Worm (Caenorhabditis elegans) whole organism, late embryonic: ENCODE data around the gene C15F1.5.
"Not testable (repeated sequence)": the region's sequence is repeated elsewhere in the genome, so short reads cannot be mapped to it uniquely, and the experiment has no call there.

ENCODE experiments used
- C08G9.2 ChIP-seq: sonication (generic microtip); optimal IDR thresholded peaks from 2 replicates; lab custom pipeline; 2016; ENCODE audit warnings: mild to moderate bottlenecking, missing genetic modification characterization, moderate library complexity, missing compliant biosample characterization
- K02D7.2 ChIP-seq: sonication (generic microtip); optimal IDR thresholded peaks from 2 replicates; lab custom pipeline; 2017; ENCODE audit warnings: mild to moderate bottlenecking, missing genetic modification characterization, missing compliant biosample characterization
- T23F11.4 ChIP-seq: fragments of 200-800 bp; sonication (Bioruptor generic); optimal IDR thresholded peaks from 2 replicates; lab custom pipeline; 2018; ENCODE audit warnings: mild to moderate bottlenecking, missing genetic modification characterization, missing compliant biosample characterization
- Y22D7AL.16 ChIP-seq: sonication (generic microtip); optimal IDR thresholded peaks from 2 replicates; lab custom pipeline; 2016; ENCODE audit warnings: missing genetic modification characterization, missing compliant biosample characterization
- ahr-1 ChIP-seq: sonication (generic microtip); optimal IDR thresholded peaks from 2 replicates; lab custom pipeline; 2016; ENCODE audit warnings: missing genetic modification characterization, missing compliant biosample characterization
- ceh-22 ChIP-seq: sonication (generic microtip); optimal IDR thresholded peaks from 2 replicates; lab custom pipeline; 2017; ENCODE audit warnings: missing biosample characterization, missing genetic modification characterization
- ceh-24 ChIP-seq: sonication (generic microtip); optimal IDR thresholded peaks from 2 replicates; lab custom pipeline; 2016; ENCODE audit warnings: mild to moderate bottlenecking, missing genetic modification characterization, missing compliant biosample characterization
- ceh-45 ChIP-seq: fragments of 200-800 bp; sonication (Bioruptor generic); IDR thresholded peaks from 2 replicates; pipeline ENCODE4 v1.3.6; 2022; ENCODE audit warnings: missing genetic modification reagents, missing genetic modification characterization, missing compliant biosample characterization
- ceh-48 ChIP-seq: sonication (generic microtip); optimal IDR thresholded peaks from 2 replicates; lab custom pipeline; 2016; ENCODE audit warnings: missing genetic modification characterization, inconsistent platforms, missing compliant biosample characterization
- dmd-4 ChIP-seq: sonication (generic microtip); optimal IDR thresholded peaks from 2 replicates; lab custom pipeline; 2016; ENCODE audit warnings: borderline replicate concordance, missing genetic modification characterization, missing compliant biosample characterization
- dve-1 ChIP-seq: sonication (generic microtip); optimal IDR thresholded peaks from 2 replicates; lab custom pipeline; 2017; ENCODE audit warnings: antibody characterized with exemption, mild to moderate bottlenecking, missing genetic modification characterization, missing compliant biosample characterization
- elt-2 ChIP-seq: sonication (generic microtip); optimal IDR thresholded peaks from 2 replicates; lab custom pipeline; 2016; ENCODE audit warnings: missing genetic modification reagents, missing genetic modification characterization, missing compliant biosample characterization
- eyg-1 ChIP-seq: sonication (generic microtip); optimal IDR thresholded peaks from 2 replicates; lab custom pipeline; 2016; ENCODE audit warnings: missing genotype, missing genetic modification characterization, missing compliant biosample characterization
- hlh-13 ChIP-seq: fragments of 200-800 bp; sonication (Bioruptor generic); optimal IDR thresholded peaks from 2 replicates; lab custom pipeline; 2018; ENCODE audit warnings: mild to moderate bottlenecking, missing genetic modification characterization, missing compliant biosample characterization
- hlh-30 ChIP-seq: sonication (generic microtip); optimal IDR thresholded peaks from 2 replicates; lab custom pipeline; 2017; ENCODE audit warnings: antibody characterized with exemption, missing genetic modification characterization, missing compliant biosample characterization; ENCODE audit not compliant: insufficient read depth
- lim-6 ChIP-seq: sonication (generic microtip); optimal IDR thresholded peaks from 2 replicates; lab custom pipeline; 2016; ENCODE audit warnings: missing genetic modification characterization, missing compliant biosample characterization
- lin-11 ChIP-seq: fragments of 200-800 bp; sonication (Bioruptor generic); optimal IDR thresholded peaks from 2 replicates; lab custom pipeline; 2018; ENCODE audit warnings: mild to moderate bottlenecking, missing genetic modification characterization, missing compliant biosample characterization
- mec-3 ChIP-seq: sonication (generic microtip); optimal IDR thresholded peaks from 2 replicates; lab custom pipeline; 2016; ENCODE audit warnings: borderline replicate concordance, missing genetic modification characterization, missing compliant biosample characterization
- nfya-1 ChIP-seq: sonication (generic microtip); optimal IDR thresholded peaks from 2 replicates; lab custom pipeline; 2017; ENCODE audit warnings: missing genetic modification characterization, mild to moderate bottlenecking, missing compliant biosample characterization, antibody characterized with exemption, moderate library complexity
- nhr-232 ChIP-seq: sonication (generic microtip); optimal IDR thresholded peaks from 2 replicates; lab custom pipeline; 2016; ENCODE audit warnings: missing genetic modification characterization, missing compliant biosample characterization
- pag-3 ChIP-seq: sonication (generic microtip); optimal IDR thresholded peaks from 2 replicates; lab custom pipeline; 2016; ENCODE audit warnings: missing compliant biosample characterization, missing genetic modification characterization, borderline replicate concordance
- pat-9 ChIP-seq: fragments of 200-800 bp; sonication (Bioruptor generic); optimal IDR thresholded peaks from 2 replicates; lab custom pipeline; 2018; ENCODE audit warnings: mild to moderate bottlenecking, missing genetic modification characterization, moderate library complexity, missing compliant biosample characterization
- pax-1 ChIP-seq: fragments of 150-350 bp; optimal IDR thresholded peaks from 2 replicates; lab custom pipeline; 2014; ENCODE audit warnings: missing biosample characterization, missing genetic modification characterization
- pha-2 ChIP-seq: sonication (generic microtip); optimal IDR thresholded peaks from 2 replicates; lab custom pipeline; 2017; ENCODE audit warnings: mild to moderate bottlenecking, missing genetic modification characterization, missing compliant biosample characterization
- pqm-1 ChIP-seq: sonication (generic microtip); optimal IDR thresholded peaks from 2 replicates; lab custom pipeline; 2016; ENCODE audit warnings: missing genetic modification characterization, missing compliant biosample characterization
- pros-1 ChIP-seq: fragments of 150-350 bp; optimal IDR thresholded peaks from 2 replicates; lab custom pipeline; 2014; ENCODE audit warnings: missing biosample characterization, missing genetic modification reagents, missing genetic modification characterization
- ref-2 ChIP-seq: sonication (generic microtip); optimal IDR thresholded peaks from 2 replicates; lab custom pipeline; 2016; ENCODE audit warnings: missing genetic modification characterization, missing compliant biosample characterization
- sdc-2 ChIP-seq: sonication (generic microtip); optimal IDR thresholded peaks from 2 replicates; lab custom pipeline; 2016; ENCODE audit warnings: missing genotype, missing genetic modification characterization, missing compliant biosample characterization
- sox-2 ChIP-seq: fragments of 200-800 bp; sonication (Bioruptor generic); IDR thresholded peaks from 2 replicates; pipeline ENCODE4 v1.3.6; 2022; ENCODE audit warnings: missing genetic modification reagents, missing genetic modification characterization, missing compliant biosample characterization
- tbx-2 ChIP-seq: sonication (generic microtip); optimal IDR thresholded peaks from 2 replicates; lab custom pipeline; 2016; ENCODE audit warnings: missing genetic modification characterization, missing compliant biosample characterization
- tbx-7 ChIP-seq: sonication (generic microtip); optimal IDR thresholded peaks from 2 replicates; lab custom pipeline; 2016; ENCODE audit warnings: missing genotype, missing genetic modification characterization, missing compliant biosample characterization
- ttx-3 ChIP-seq: sonication (generic microtip); optimal IDR thresholded peaks from 2 replicates; lab custom pipeline; 2016; ENCODE audit warnings: missing genetic modification reagents, missing genetic modification characterization, missing compliant biosample characterization
- unc-3 ChIP-seq, 2 experiments: fragments of 200-800 bp in 1 of 2; sonication (Bioruptor generic) in 1 of 2; sonication (generic microtip) in 1 of 2; conservative IDR thresholded peaks in 1 of 2; optimal IDR thresholded peaks in 1 of 2; 2 replicates each; pipeline versions ENCODE4 v1.3.6 to Lab custom; 2016 to 2022; ENCODE audit warnings: missing compliant biosample characterization in 2 of 2, missing genetic modification characterization in 2 of 2, missing genetic modification reagents in 1 of 2
- unc-55 ChIP-seq: sonication (generic microtip); optimal IDR thresholded peaks from 2 replicates; lab custom pipeline; 2017; ENCODE audit warnings: missing biosample characterization, missing genetic modification reagents, missing genetic modification characterization
- unc-86 ChIP-seq: sonication (generic microtip); optimal IDR thresholded peaks from 2 replicates; lab custom pipeline; 2016; ENCODE audit warnings: missing genetic modification characterization, missing compliant biosample characterization
- zip-5 ChIP-seq: sonication (generic microtip); optimal IDR thresholded peaks from 2 replicates; lab custom pipeline; 2016; ENCODE audit warnings: missing genetic modification characterization, missing compliant biosample characterization
- ztf-16 ChIP-seq: sonication (generic microtip); optimal IDR thresholded peaks from 2 replicates; lab custom pipeline; 2017; ENCODE audit warnings: missing genetic modification characterization, missing compliant biosample characterization

C15F1.5 gene

DNA sequence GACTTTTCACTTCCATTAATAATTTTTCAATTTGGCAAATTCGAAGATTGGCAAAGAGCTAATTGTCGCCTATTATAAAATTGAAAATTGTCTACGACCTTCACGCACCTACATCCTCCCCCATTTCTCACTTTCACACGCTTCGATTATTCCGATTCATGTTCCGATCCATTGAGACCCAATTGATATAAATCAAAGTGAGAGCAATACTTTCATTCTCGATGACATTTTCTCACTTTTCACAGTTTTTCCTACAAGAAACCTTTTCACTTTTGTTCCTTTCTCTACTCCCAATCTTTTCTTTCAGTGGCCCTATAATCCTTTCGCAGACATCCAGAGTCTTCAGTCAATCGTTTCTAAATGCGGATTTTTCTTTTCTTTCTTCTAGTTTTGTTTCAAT, 9.2 kb upstream of the C15F1.5 start, which contains the start of gene C15F1.2:
Gene C15F1.2 (plus strand): TSS at position 308 of the 400 bp plus-strand sequence.
- TF ChIP-seq unc-55 (no peak), ceh-24 (tag; lab: Kevin White, UChicago) (no peak), sdc-2 (tag; lab: Kevin White, UChicago) (no peak), eyg-1 (no peak), lin-11 (tag; lab: Kevin White, UChicago) (no peak), tbx-2 (tag; lab: Kevin White, UChicago) (no peak), ttx-3 (no peak), ceh-45 (no peak), sox-2 (GFP tag; lab: Robert Waterston, UW) (no peak), pax-1 (no peak), ref-2 (tag; lab: Kevin White, UChicago) (no peak), pat-9 (tag; lab: Kevin White, UChicago) (no peak), pag-3 (tag; lab: Kevin White, UChicago) (no peak)

DNA sequence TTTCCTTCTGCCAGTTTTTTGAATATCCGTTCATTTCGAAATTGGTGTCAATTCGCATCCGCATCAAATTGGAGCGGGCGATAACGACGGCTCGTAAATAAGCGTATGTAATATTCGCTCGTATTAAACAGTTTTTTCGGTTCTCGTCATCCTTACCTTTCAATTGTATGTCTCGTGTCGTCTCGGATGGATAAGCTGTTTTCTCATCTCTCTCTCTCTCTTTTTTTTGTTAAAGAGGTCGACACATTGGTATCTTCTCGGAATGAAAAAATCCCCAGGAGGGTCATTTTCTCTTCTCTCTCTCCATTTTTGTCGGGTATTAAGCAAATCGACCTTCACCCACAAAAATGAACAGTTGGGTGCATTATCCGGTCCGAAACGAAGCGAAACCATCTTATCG, 8.5 kb upstream of the C15F1.5 start:
- no peak for TF ChIP-seq pros-1 (tag; lab: Kevin White, UChicago)
- no peak for TF ChIP-seq ceh-24 (tag; lab: Kevin White, UChicago)
- no peak for TF ChIP-seq ceh-22 (tag; lab: Kevin White, UChicago)
- TF ChIP-seq sox-2 (GFP tag; lab: Robert Waterston, UW) = no peak
- TF ChIP-seq ceh-48 (tag; lab: Kevin White, UChicago) = no peak
- no peak for TF ChIP-seq pha-2 (tag; lab: Kevin White, UChicago)
- TF ChIP-seq unc-55 = no peak
- no peak for TF ChIP-seq eyg-1
- no peak for TF ChIP-seq ahr-1
- TF ChIP-seq dmd-4 (tag; lab: Kevin White, UChicago) = no peak
- no peak for TF ChIP-seq lin-11 (tag; lab: Kevin White, UChicago)
- TF ChIP-seq ztf-16 (tag; lab: Kevin White, UChicago) = no peak
- TF ChIP-seq T23F11.4 = no peak
- TF ChIP-seq nfya-1 (tag; lab: Kevin White, UChicago) = no peak
- TF ChIP-seq unc-3 (GFP tag; conservative IDR thresholded peaks at IDR 0.05; lab: Robert Waterston, UW) = no peak
- TF ChIP-seq unc-3 (tag; optimal IDR thresholded peaks at IDR 0.05; lab: Kevin White, UChicago) = no peak
- TF ChIP-seq lim-6 (tag; lab: Kevin White, UChicago) = no peak
- TF ChIP-seq hlh-30 (tag; lab: Kevin White, UChicago) = no peak

DNA sequence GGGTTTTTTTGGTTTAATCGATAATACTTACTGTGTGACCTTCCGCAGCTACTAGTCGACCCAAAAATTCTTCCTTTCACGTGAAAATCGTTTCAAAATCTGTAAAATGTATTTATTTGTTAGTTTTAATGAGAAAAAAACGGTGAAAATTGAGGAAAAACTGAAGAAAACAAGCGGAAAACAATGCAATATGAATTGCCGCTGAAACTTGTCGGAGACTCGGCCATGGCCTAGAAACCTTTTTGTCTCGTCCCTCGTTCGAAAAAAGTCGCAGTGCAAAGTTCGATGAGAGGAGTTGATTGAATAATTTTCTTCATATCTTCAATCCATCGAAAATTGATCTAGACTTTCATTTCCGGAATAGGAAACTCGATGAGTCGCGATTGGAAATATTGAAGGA, 7.3 kb upstream of the C15F1.5 start, which contains the start of gene C15F1.8:
Gene C15F1.8 (minus strand): TSS at position 101 of the 400 bp plus-strand sequence.
- TF ChIP-seq mec-3, ceh-22, elt-2 (tag; lab: Kevin White, UChicago): not testable (repeated sequence)

DNA sequence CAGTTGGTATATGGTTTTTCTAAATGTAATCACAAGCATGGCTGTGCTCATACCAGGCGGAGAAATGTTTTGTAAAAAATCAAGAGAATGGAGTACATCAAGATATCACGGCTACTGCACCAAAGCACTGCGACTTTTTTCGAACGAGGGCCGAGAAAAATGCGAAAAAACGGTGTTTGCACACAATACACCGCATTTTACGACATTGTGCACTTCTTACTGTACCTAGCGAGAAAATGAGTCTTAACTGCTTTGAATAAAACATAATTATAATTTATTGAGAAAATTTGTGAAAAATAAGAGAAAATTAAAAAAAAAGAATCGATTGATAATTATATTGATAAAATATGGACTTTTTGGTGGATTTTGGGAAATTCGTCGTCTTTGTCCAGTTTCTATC, 5.3 kb upstream of the C15F1.5 start:
- no peak for TF ChIP-seq zip-5 (tag; lab: Kevin White, UChicago)
- TF ChIP-seq Y22D7AL.16 = no peak
- TF ChIP-seq ceh-24 (tag; lab: Kevin White, UChicago) = no peak
- no peak for TF ChIP-seq unc-55
- no peak for TF ChIP-seq dve-1
- TF ChIP-seq tbx-7 = no peak

DNA sequence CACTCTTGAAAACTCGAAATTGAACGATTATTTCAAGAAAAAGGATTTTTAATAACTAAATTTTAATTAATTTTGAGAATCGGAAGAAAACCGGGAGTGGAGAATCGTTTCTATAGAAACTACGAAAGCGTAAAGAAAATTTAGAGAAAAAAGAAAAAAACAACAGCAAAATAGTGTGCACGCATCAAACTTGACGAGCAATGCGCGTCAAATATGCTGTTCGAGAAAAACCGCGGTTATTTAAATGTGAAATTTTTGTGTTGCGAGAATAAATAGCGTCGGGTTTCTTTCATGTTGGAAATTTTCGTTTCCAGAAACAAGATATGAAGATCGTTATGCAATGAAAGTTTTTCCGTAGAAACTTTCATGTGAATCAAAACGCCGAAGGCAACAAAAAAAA, 3.6 kb upstream of the C15F1.5 start:
- peak; percentile 14 for TF ChIP-seq nfya-1 (tag; lab: Kevin White, UChicago)
- no peak for TF ChIP-seq ceh-48 (tag; lab: Kevin White, UChicago)

DNA sequence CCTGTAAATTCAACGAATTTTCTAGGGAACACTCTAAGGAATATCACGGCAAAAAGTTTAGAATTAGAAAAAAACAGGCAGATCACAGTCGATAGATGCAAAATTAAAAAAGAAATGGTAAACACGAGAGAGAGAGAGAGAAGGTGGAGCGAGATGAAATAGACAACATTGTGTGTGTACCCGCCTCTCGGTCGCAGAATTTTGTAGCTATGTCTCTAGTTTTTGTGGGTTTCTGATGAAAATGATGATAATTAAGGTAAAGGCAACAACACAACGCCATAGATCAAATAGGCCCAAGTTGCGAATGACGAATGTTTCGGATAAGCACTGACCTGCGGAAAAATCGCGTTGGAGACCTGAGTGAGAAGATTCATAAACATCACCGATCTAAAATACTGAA, 3.1 kb upstream of the C15F1.5 start, which contains the start of gene sod-1:
Gene sod-1 (minus strand): TSS at position 387 of the 400 bp plus-strand sequence.
- TF ChIP-seq unc-86 (tag; lab: Kevin White, UChicago) (no peak), K02D7.2 (tag; lab: Kevin White, UChicago) (no peak), eyg-1 (no peak), ceh-45 (no peak), ttx-3 (no peak), hlh-13 (GFP tag; lab: Kevin White, UChicago) (no peak), mec-3 (tag; lab: Kevin White, UChicago) (no peak), C08G9.2 (tag; lab: Kevin White, UChicago) (no peak), lim-6 (tag; lab: Kevin White, UChicago) (no peak), nhr-232 (tag; lab: Kevin White, UChicago) (no peak), pqm-1 (no peak), ahr-1 (no peak)
